Fruit fly (Drosophila melanogaster) whole organism, embryonic: Measurements from ENCODE around the gene Ythdf.
A peak's percentile ranks its signal among the peaks of the same experiment; 100 is the strongest.

Experiments
- Awh ChIP-seq: fragments of 200-800 bp; sonication (Bioruptor generic); IDR thresholded peaks from 2 replicates; pipeline ENCODE4, ENCODE4 v1.3.6; 2022; ENCODE audit warnings: missing biosample characterization, missing genetic modification characterization
- BtbVII ChIP-seq: fragments of 200-800 bp; sonication (Bioruptor generic); optimal IDR thresholded peaks from 3 replicates; lab custom pipeline; 2017; ENCODE audit warnings: missing biosample characterization, mild to moderate bottlenecking, missing genetic modification characterization
- CG10209 ChIP-seq: fragments of 200-800 bp; sonication (Bioruptor generic); optimal IDR thresholded peaks from 3 replicates; lab custom pipeline; 2017; ENCODE audit warnings: missing biosample characterization, mild to moderate bottlenecking, missing genetic modification characterization, missing genetic modification reagents
- CG10267 ChIP-seq: fragments of 200-800 bp; sonication (Bioruptor generic); optimal IDR thresholded peaks from 2 replicates; lab custom pipeline; 2018; ENCODE audit warnings: missing biosample characterization, mild to moderate bottlenecking, missing genetic modification characterization, moderate library complexity
- CG10979 ChIP-seq: fragments of 200-800 bp; sonication (Bioruptor generic); optimal IDR thresholded peaks from 2 replicates; lab custom pipeline; 2018; ENCODE audit warnings: missing biosample characterization, mild to moderate bottlenecking, missing genetic modification characterization, moderate library complexity
- CG11247 ChIP-seq: fragments of 200-800 bp; sonication (Bioruptor generic); IDR thresholded peaks from 2 replicates; pipeline ENCODE4 v1.3.6; 2022; ENCODE audit warnings: missing biosample characterization, missing genetic modification characterization
- CG15011 ChIP-seq: fragments of 200-800 bp; sonication (Bioruptor generic); optimal IDR thresholded peaks from 3 replicates; lab custom pipeline; 2018; ENCODE audit warnings: missing biosample characterization, mild to moderate bottlenecking, missing genetic modification characterization
- CG17359 ChIP-seq: fragments of 200-800 bp; sonication (Bioruptor generic); optimal IDR thresholded peaks from 3 replicates; lab custom pipeline; 2018; ENCODE audit warnings: missing biosample characterization, mild to moderate bottlenecking, missing genetic modification characterization, moderate library complexity
- CG17361 ChIP-seq: fragments of 200-800 bp; sonication (Bioruptor generic); IDR thresholded peaks from 3 replicates; pipeline ENCODE4 v1.3.6; 2022; ENCODE audit warnings: missing biosample characterization, missing genetic modification characterization
- CG17568 ChIP-seq: fragments of 200-800 bp; sonication (Bioruptor generic); optimal IDR thresholded peaks from 2 replicates; lab custom pipeline; 2018; ENCODE audit warnings: missing biosample characterization, mild to moderate bottlenecking, missing genetic modification characterization, moderate library complexity
- CG17912 ChIP-seq: fragments of 200-800 bp; sonication (Bioruptor generic); optimal IDR thresholded peaks from 2 replicates; lab custom pipeline; 2018; ENCODE audit warnings: missing biosample characterization, mild to moderate bottlenecking, missing genetic modification characterization
- CG18476 ChIP-seq: fragments of 200-800 bp; sonication (Bioruptor generic); optimal IDR thresholded peaks from 2 replicates; lab custom pipeline; 2016; ENCODE audit warnings: missing biosample characterization, mild to moderate bottlenecking, missing genetic modification characterization
- CG2116 ChIP-seq: fragments of 200-800 bp; sonication (Bioruptor generic); optimal IDR thresholded peaks from 3 replicates; lab custom pipeline; 2018; ENCODE audit warnings: missing biosample characterization, mild to moderate bottlenecking, missing genetic modification characterization
- CG2120 ChIP-seq: fragments of 200-800 bp; sonication (Bioruptor generic); optimal IDR thresholded peaks from 3 replicates; lab custom pipeline; 2016; ENCODE audit warnings: missing biosample characterization, missing genetic modification characterization
- CG2875 ChIP-seq: fragments of 200-800 bp; sonication (Bioruptor generic); optimal IDR thresholded peaks from 2 replicates; lab custom pipeline; 2017; ENCODE audit warnings: missing biosample characterization, mild to moderate bottlenecking, missing genetic modification characterization, missing genetic modification reagents
- CG3995 ChIP-seq: fragments of 200-800 bp; sonication (Bioruptor generic); optimal IDR thresholded peaks from 3 replicates; lab custom pipeline; 2016; ENCODE audit warnings: missing biosample characterization, missing genetic modification characterization
- CG42726 ChIP-seq: fragments of 200-800 bp; sonication (Bioruptor generic); IDR thresholded peaks from 2 replicates; pipeline ENCODE4 v1.3.6; 2022; ENCODE audit warnings: missing biosample characterization, missing genetic modification characterization; ENCODE audit not compliant: partially characterized antibody
- CG4328 ChIP-seq: fragments of 200-800 bp; sonication (Bioruptor generic); optimal IDR thresholded peaks from 3 replicates; lab custom pipeline; 2017; ENCODE audit warnings: missing biosample characterization, missing genetic modification reagents, missing genetic modification characterization
- CG4820 ChIP-seq: fragments of 200-800 bp; sonication (Bioruptor generic); optimal IDR thresholded peaks from 3 replicates; lab custom pipeline; 2016; ENCODE audit warnings: missing biosample characterization, missing genetic modification characterization
- CG5180 ChIP-seq: fragments of 200-800 bp; sonication (Bioruptor generic); optimal IDR thresholded peaks from 3 replicates; lab custom pipeline; 2017; ENCODE audit warnings: missing biosample characterization, missing genetic modification characterization, mild to moderate bottlenecking, moderate library complexity, missing genetic modification reagents
- CG7928 ChIP-seq: fragments of 200-800 bp; sonication (Bioruptor generic); optimal IDR thresholded peaks from 2 replicates; lab custom pipeline; 2017; ENCODE audit warnings: missing biosample characterization, mild to moderate bottlenecking, missing genetic modification characterization
- Dfd ChIP-seq, 2 experiments: fragments of >200 bp; optimal IDR thresholded peaks; 2 replicates each; lab custom pipeline; 2017; ENCODE audit warnings: missing biosample characterization in 2 of 2, missing genetic modification characterization in 2 of 2
- Drgx ChIP-seq: fragments of 200-800 bp; sonication (Bioruptor generic); IDR thresholded peaks from 2 replicates; pipeline ENCODE4 v1.3.6; 2022; ENCODE audit warnings: missing biosample characterization, missing genetic modification characterization
- HHEX ChIP-seq: fragments of 200-800 bp; sonication (Bioruptor generic); optimal IDR thresholded peaks from 3 replicates; lab custom pipeline; 2017; ENCODE audit warnings: missing biosample characterization, mild to moderate bottlenecking, missing genetic modification characterization, missing genetic modification reagents
- HLHmδ ChIP-seq: fragments of 200-800 bp; sonication (Bioruptor generic); optimal IDR thresholded peaks from 2 replicates; lab custom pipeline; 2018; ENCODE audit warnings: missing biosample characterization, mild to moderate bottlenecking, missing genetic modification characterization, moderate library complexity
- HmgD ChIP-seq: fragments of 200-800 bp; sonication (Bioruptor generic); optimal IDR thresholded peaks from 3 replicates; lab custom pipeline; 2016; ENCODE audit warnings: missing biosample characterization, missing genetic modification characterization
- HmgZ ChIP-seq: fragments of 200-800 bp; sonication (Bioruptor generic); optimal IDR thresholded peaks from 2 replicates; lab custom pipeline; 2018; ENCODE audit warnings: missing biosample characterization, mild to moderate bottlenecking, missing genetic modification characterization
- Lhr ChIP-seq: fragments of 200-800 bp; sonication (Bioruptor generic); optimal IDR thresholded peaks from 3 replicates; lab custom pipeline; 2017; ENCODE audit warnings: mild to moderate bottlenecking, missing biosample characterization, missing genetic modification reagents, missing genetic modification characterization
- Nf-YB ChIP-seq: fragments of 200-800 bp; sonication (Bioruptor generic); optimal IDR thresholded peaks from 3 replicates; lab custom pipeline; 2019; ENCODE audit warnings: missing biosample characterization, mild to moderate bottlenecking, missing genetic modification characterization, moderate library complexity
- PHDP ChIP-seq: fragments of 200-800 bp; sonication (Bioruptor generic); optimal IDR thresholded peaks from 3 replicates; lab custom pipeline; 2018; ENCODE audit warnings: missing biosample characterization, mild to moderate bottlenecking, missing genetic modification characterization, moderate library complexity
- Poxn ChIP-seq: fragments of 200-800 bp; sonication (Bioruptor generic); IDR thresholded peaks from 2 replicates; pipeline ENCODE4 v1.3.6; 2022; ENCODE audit warnings: missing biosample characterization, missing genetic modification characterization
- Ptx1 ChIP-seq: fragments of 200-800 bp; sonication (Bioruptor generic); IDR thresholded peaks from 2 replicates; pipeline ENCODE4 v1.3.6; 2022; ENCODE audit warnings: missing biosample characterization, missing genetic modification characterization
- Six4 ChIP-seq: fragments of 200-800 bp; sonication (Bioruptor generic); optimal IDR thresholded peaks from 2 replicates; lab custom pipeline; 2016; ENCODE audit warnings: missing biosample characterization, missing genetic modification characterization
- Sox102F ChIP-seq: fragments of 200-800 bp; sonication (Bioruptor generic); optimal IDR thresholded peaks from 2 replicates; lab custom pipeline; 2018; ENCODE audit warnings: missing biosample characterization, mild to moderate bottlenecking, missing genetic modification characterization, moderate library complexity
- Ssrp ChIP-seq: fragments of 200-800 bp; sonication (Bioruptor generic); optimal IDR thresholded peaks from 2 replicates; lab custom pipeline; 2018; ENCODE audit warnings: missing biosample characterization, mild to moderate bottlenecking, missing genetic modification characterization, moderate library complexity
- YL-1 ChIP-seq: fragments of 200-800 bp; sonication (Bioruptor generic); optimal IDR thresholded peaks from 3 replicates; lab custom pipeline; 2017; ENCODE audit warnings: missing biosample characterization, mild to moderate bottlenecking, missing genetic modification characterization
- abd-A ChIP-seq: fragments of 200-800 bp; sonication (Bioruptor generic); optimal IDR thresholded peaks from 3 replicates; lab custom pipeline; 2019; ENCODE audit warnings: missing biosample characterization, mild to moderate bottlenecking, missing genetic modification characterization, moderate library complexity
- ara ChIP-seq: fragments of 200-800 bp; sonication (Bioruptor generic); IDR thresholded peaks from 2 replicates; pipeline ENCODE4 v1.3.6; 2022; ENCODE audit warnings: missing biosample characterization, missing genetic modification characterization
- fru ChIP-seq: fragments of >200 bp; optimal IDR thresholded peaks from 2 replicates; lab custom pipeline; 2017
- gcm ChIP-seq: fragments of 200-800 bp; sonication (Bioruptor generic); optimal IDR thresholded peaks from 2 replicates; lab custom pipeline; 2019; ENCODE audit warnings: missing biosample characterization, mild to moderate bottlenecking, missing genetic modification characterization, moderate library complexity
- gsb ChIP-seq: fragments of 200-800 bp; sonication (Bioruptor generic); IDR thresholded peaks from 2 replicates; pipeline ENCODE4 v1.3.6; 2022; ENCODE audit warnings: missing biosample characterization, missing genetic modification characterization
- insv ChIP-seq, 2 experiments: fragments of 200-800 bp; sonication (Bioruptor generic); optimal IDR thresholded peaks; 3 replicates each; lab custom pipeline; 2016 to 2018; ENCODE audit warnings: missing biosample characterization in 2 of 2, missing genetic modification characterization in 2 of 2
- lola ChIP-seq, 3 experiments: fragments of >200 bp in 2 of 3; fragments of 200-800 bp in 1 of 3; sonication (Bioruptor generic) in 1 of 3; optimal IDR thresholded peaks; 2 replicates each; lab custom pipeline; 2017 to 2019; ENCODE audit warnings: missing biosample characterization in 3 of 3, missing genetic modification characterization in 3 of 3, mild to moderate bottlenecking in 1 of 3, moderate library complexity in 1 of 3
- p53 ChIP-seq: fragments of 200-800 bp; sonication (Bioruptor generic); optimal IDR thresholded peaks from 2 replicates; lab custom pipeline; 2016; ENCODE audit warnings: missing biosample characterization, missing genetic modification characterization
- pb ChIP-seq: fragments of 200-800 bp; sonication (Bioruptor generic); optimal IDR thresholded peaks from 3 replicates; lab custom pipeline; 2016; ENCODE audit warnings: missing biosample characterization, missing genetic modification characterization
- row ChIP-seq: fragments of 200-800 bp; sonication (Bioruptor generic); IDR thresholded peaks from 3 replicates; pipeline ENCODE4 v1.3.6; 2022; ENCODE audit warnings: missing biosample characterization, missing genetic modification characterization
- sc ChIP-seq, 3 experiments: fragments of >200 bp in 2 of 3; fragments of 200-800 bp in 1 of 3; sonication (Bioruptor generic) in 1 of 3; optimal IDR thresholded peaks; 2 replicates in 2 of 3; 3 replicates in 1 of 3; lab custom pipeline; 2017; ENCODE audit warnings: mild to moderate bottlenecking in 1 of 3, missing biosample characterization in 1 of 3, missing genetic modification characterization in 1 of 3, missing genetic modification reagents in 1 of 3
- seq ChIP-seq: fragments of 200-800 bp; sonication (Bioruptor generic); IDR thresholded peaks from 2 replicates; pipeline ENCODE4 v1.3.6; 2022; ENCODE audit warnings: missing biosample characterization, missing genetic modification characterization
- tin ChIP-seq: fragments of 200-800 bp; sonication (Bioruptor generic); optimal IDR thresholded peaks from 3 replicates; lab custom pipeline; 2016; ENCODE audit warnings: missing biosample characterization, missing genetic modification characterization
- unc-4 ChIP-seq: fragments of 200-800 bp; sonication (Bioruptor generic); IDR thresholded peaks from 2 replicates; pipeline ENCODE4 v1.3.6; 2022; ENCODE audit warnings: missing biosample characterization, missing genetic modification characterization; ENCODE audit not compliant: partially characterized antibody

Ythdf gene

DNA sequence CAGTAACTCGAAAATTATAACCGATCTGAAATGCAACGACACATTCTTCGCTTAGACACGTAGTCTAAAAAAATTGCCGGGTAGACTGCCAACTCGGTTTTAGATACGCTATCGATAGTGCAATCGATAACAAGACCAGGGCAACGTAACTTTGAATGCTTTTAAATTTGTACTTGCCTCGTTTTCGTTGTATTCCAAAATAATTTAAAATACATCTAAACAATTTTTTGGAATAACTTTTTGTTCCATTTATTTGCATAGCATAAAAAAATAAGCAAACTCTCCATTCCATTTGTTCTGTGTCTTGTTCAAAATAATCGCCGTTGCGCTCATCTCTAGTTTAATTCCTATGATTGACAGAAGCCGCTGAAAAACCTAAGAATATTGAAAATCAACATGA lies 30.5 kb upstream of the Ythdf start, which contains the start of the genes Stt3B and CG11839 (continued):
- TF ChIP-seq lola (GFP tag; optimal IDR thresholded peaks at IDR 0.05; lab: Kevin White, UChicago), result peak in 1 of 3 experiments; percentile 68
- peak; percentile 59 for TF ChIP-seq PHDP (tag; lab: Kevin White, UChicago)
- TF ChIP-seq Ssrp (tag; lab: Kevin White, UChicago), result peak; percentile 54
- TF ChIP-seq Dfd (GFP tag; optimal IDR thresholded peaks at IDR 0.05; lab: Kevin White, UChicago), result no peak
- TF ChIP-seq ara (GFP tag; lab: Robert Waterston, UW), result no peak; the same call in 1 of the 2 replicates
- TF ChIP-seq CG3995, result peak; percentile 4
- TF ChIP-seq Lhr (GFP tag; lab: Kevin White, UChicago), result no peak
- TF ChIP-seq p53, result no peak
- TF ChIP-seq HLHmδ (GFP tag; lab: Kevin White, UChicago), result no peak
- peak; percentile 78 for TF ChIP-seq tin (GFP tag; lab: Kevin White, UChicago)
- peak; percentile 66 for TF ChIP-seq CG4820
- no peak for TF ChIP-seq gsb (GFP tag; lab: Robert Waterston, UW)
- peak; percentile 95 for TF ChIP-seq row (GFP tag; lab: Robert Waterston, UW)
- TF ChIP-seq CG2116 (GFP tag; lab: Kevin White, UChicago), result peak; percentile 85
- peak; percentile 91 for TF ChIP-seq CG2120
- no peak for TF ChIP-seq CG17359 (tag; lab: Kevin White, UChicago)
- TF ChIP-seq CG10979 (tag; lab: Kevin White, UChicago), result peak; percentile 68
- no peak for TF ChIP-seq CG2875 (GFP tag; lab: Kevin White, UChicago)
- TF ChIP-seq CG10209 (GFP tag; lab: Kevin White, UChicago), result no peak
- peak; percentile 41 for TF ChIP-seq CG4328 (GFP tag; lab: Kevin White, UChicago)
- no peak for TF ChIP-seq Sox102F (GFP tag; lab: Kevin White, UChicago)
- no peak; the same call in 1 of the 2 replicates for TF ChIP-seq Ptx1 (GFP tag; lab: Robert Waterston, UW)
- TF ChIP-seq Nf-YB, result peak; percentile 37
- TF ChIP-seq CG42726 (GFP tag; lab: Robert Waterston, UW), result peak; percentile 89; the same call in 1 of the 2 replicates
- TF ChIP-seq CG18476, result peak; percentile 56
- no peak for TF ChIP-seq CG5180 (GFP tag; lab: Kevin White, UChicago)
- no peak for TF ChIP-seq abd-A (tag; lab: Kevin White, UChicago)
- no peak for TF ChIP-seq Poxn (GFP tag; lab: Robert Waterston, UW)
- TF ChIP-seq CG17912 (GFP tag; lab: Kevin White, UChicago), result peak; percentile 1
- no peak for TF ChIP-seq Awh (GFP tag; lab: Robert Waterston, UW)
- peak; percentile 91 for TF ChIP-seq CG7928 (GFP tag; lab: Kevin White, UChicago)
- TF ChIP-seq YL-1 (GFP tag; lab: Kevin White, UChicago), result peak; percentile 79
- TF ChIP-seq CG10267 (tag; lab: Kevin White, UChicago), result peak; percentile 77
- no peak; the same call in 1 of the 2 replicates for TF ChIP-seq CG11247 (GFP tag; lab: Robert Waterston, UW)
- no peak for TF ChIP-seq seq (GFP tag; lab: Robert Waterston, UW)
- peak; percentile 85 for TF ChIP-seq HmgD (GFP tag; lab: Kevin White, UChicago)
- no peak for TF ChIP-seq BtbVII (GFP tag; lab: Kevin White, UChicago)
- no peak for TF ChIP-seq sc (optimal IDR thresholded peaks at IDR 0.05; lab: Kevin White, UChicago)
- TF ChIP-seq sc (GFP tag; optimal IDR thresholded peaks at IDR 0.05; lab: Kevin White, UChicago), result no peak
- no peak for TF ChIP-seq fru (lab: Kevin White, UChicago)
- TF ChIP-seq Six4, result peak; percentile 74
- TF ChIP-seq CG17361 (GFP tag; lab: Robert Waterston, UW), result no peak; the same call in 1 of the 3 replicates
- no peak for TF ChIP-seq Drgx (GFP tag; lab: Robert Waterston, UW)
- peak in 1 of 2 experiments; percentile 37 for TF ChIP-seq insv (GFP tag; optimal IDR thresholded peaks at IDR 0.05; lab: Kevin White, UChicago)
- no peak for TF ChIP-seq HHEX
- TF ChIP-seq unc-4 (GFP tag; lab: Robert Waterston, UW), result peak; percentile 97
- TF ChIP-seq HmgZ, result peak; percentile 89
- TF ChIP-seq pb (GFP tag; lab: Kevin White, UChicago), result no peak
- no peak for TF ChIP-seq CG17568 (GFP tag; lab: Kevin White, UChicago)
- no peak for TF ChIP-seq gcm (GFP tag; lab: Kevin White, UChicago)
- TF ChIP-seq CG15011 (GFP tag; lab: Kevin White, UChicago), result no peak
